Fruit fly (Drosophila melanogaster) S2 (cell line): ENCODE measurements around the gene Cht7.

Experiments
- CG8478 ChIP-seq: fragments of >200 bp; optimal IDR thresholded peaks from 2 replicates; lab custom pipeline; 2018
- CTCF ChIP-seq, 2 experiments: fragments of >200 bp; optimal IDR thresholded peaks; 2 replicates each; lab custom pipeline; 2018

dm6 chr3L:3090581-3091345 is 16.0 kb downstream of the Cht7 start:
- TF ChIP-seq CG8478 (lab: Kevin White, UChicago) (no peak), CTCF (optimal IDR thresholded peaks at IDR 0.05; lab: Kevin White, UChicago) (no peak)
